Worm (Caenorhabditis elegans) whole organism, late embryonic: Measurements from ENCODE around the gene Y46G5A.20.

Experiments used
- C08G9.2 ChIP-seq: sonication (generic microtip); optimal IDR thresholded peaks from 2 replicates; lab custom pipeline; 2016; ENCODE audit warnings: mild to moderate bottlenecking, missing genetic modification characterization, moderate library complexity, missing compliant biosample characterization
- C38D4.7 ChIP-seq: fragments of 200-800 bp; sonication (Bioruptor generic); optimal IDR thresholded peaks from 2 replicates; lab custom pipeline; 2018; ENCODE audit warnings: mild to moderate bottlenecking, missing genetic modification characterization, moderate library complexity, missing compliant biosample characterization
- T23F11.4 ChIP-seq: fragments of 200-800 bp; sonication (Bioruptor generic); optimal IDR thresholded peaks from 2 replicates; lab custom pipeline; 2018; ENCODE audit warnings: mild to moderate bottlenecking, missing genetic modification characterization, missing compliant biosample characterization
- Y22D7AL.16 ChIP-seq: sonication (generic microtip); optimal IDR thresholded peaks from 2 replicates; lab custom pipeline; 2016; ENCODE audit warnings: missing genetic modification characterization, missing compliant biosample characterization
- ceh-18 ChIP-seq: sonication (generic microtip); optimal IDR thresholded peaks from 2 replicates; lab custom pipeline; 2016; ENCODE audit warnings: missing genetic modification characterization, missing compliant biosample characterization
- ceh-22 ChIP-seq: sonication (generic microtip); optimal IDR thresholded peaks from 2 replicates; lab custom pipeline; 2017; ENCODE audit warnings: missing biosample characterization, missing genetic modification characterization
- ceh-30 ChIP-seq: fragments of 150-350 bp; optimal IDR thresholded peaks from 2 replicates; lab custom pipeline; 2014; ENCODE audit warnings: missing biosample characterization, missing genetic modification characterization
- ceh-31 ChIP-seq: sonication (generic microtip); optimal IDR thresholded peaks from 2 replicates; lab custom pipeline; 2016; ENCODE audit warnings: missing genetic modification characterization, missing compliant biosample characterization
- ceh-34 ChIP-seq: sonication (generic microtip); optimal IDR thresholded peaks from 2 replicates; lab custom pipeline; 2016; ENCODE audit warnings: mild to moderate bottlenecking, missing genetic modification characterization, missing compliant biosample characterization
- ceh-48 ChIP-seq: sonication (generic microtip); optimal IDR thresholded peaks from 2 replicates; lab custom pipeline; 2016; ENCODE audit warnings: missing genetic modification characterization, inconsistent platforms, missing compliant biosample characterization
- ceh-6 ChIP-seq: fragments of 200-800 bp; sonication (Bioruptor generic); optimal IDR thresholded peaks from 2 replicates; lab custom pipeline; 2018; ENCODE audit warnings: mild to moderate bottlenecking, missing genetic modification characterization, missing compliant biosample characterization
- ceh-9 ChIP-seq: sonication (generic microtip); optimal IDR thresholded peaks from 2 replicates; lab custom pipeline; 2016; ENCODE audit warnings: mild to moderate bottlenecking, missing genetic modification characterization, inconsistent platforms, missing compliant biosample characterization
- che-1 ChIP-seq: sonication (generic microtip); optimal IDR thresholded peaks from 2 replicates; lab custom pipeline; 2016; ENCODE audit warnings: mild to moderate bottlenecking, missing genetic modification characterization, missing compliant biosample characterization
- dmd-4 ChIP-seq: sonication (generic microtip); optimal IDR thresholded peaks from 2 replicates; lab custom pipeline; 2016; ENCODE audit warnings: borderline replicate concordance, missing genetic modification characterization, missing compliant biosample characterization
- elt-2 ChIP-seq: sonication (generic microtip); optimal IDR thresholded peaks from 2 replicates; lab custom pipeline; 2016; ENCODE audit warnings: missing genetic modification reagents, missing genetic modification characterization, missing compliant biosample characterization
- ets-4 ChIP-seq: sonication (generic microtip); optimal IDR thresholded peaks from 2 replicates; lab custom pipeline; 2016; ENCODE audit warnings: missing genetic modification characterization, missing compliant biosample characterization
- eyg-1 ChIP-seq: sonication (generic microtip); optimal IDR thresholded peaks from 2 replicates; lab custom pipeline; 2016; ENCODE audit warnings: missing genotype, missing genetic modification characterization, missing compliant biosample characterization
- fkh-10 ChIP-seq: fragments of 150-350 bp; optimal IDR thresholded peaks from 2 replicates; lab custom pipeline; 2014; ENCODE audit warnings: missing biosample characterization, missing genetic modification reagents, missing genetic modification characterization
- fkh-6 ChIP-seq: sonication (generic microtip); optimal IDR thresholded peaks from 2 replicates; lab custom pipeline; 2016; ENCODE audit warnings: missing genetic modification characterization, missing compliant biosample characterization
- gmeb-2 ChIP-seq: sonication (generic microtip); optimal IDR thresholded peaks from 2 replicates; lab custom pipeline; 2016; ENCODE audit warnings: missing genetic modification characterization, inconsistent platforms, missing compliant biosample characterization
- hlh-13 ChIP-seq: fragments of 200-800 bp; sonication (Bioruptor generic); optimal IDR thresholded peaks from 2 replicates; lab custom pipeline; 2018; ENCODE audit warnings: mild to moderate bottlenecking, missing genetic modification characterization, missing compliant biosample characterization
- hlh-15 ChIP-seq: sonication (generic microtip); optimal IDR thresholded peaks from 2 replicates; lab custom pipeline; 2016; ENCODE audit warnings: missing genetic modification characterization, missing compliant biosample characterization
- hlh-6 ChIP-seq: sonication (generic microtip); optimal IDR thresholded peaks from 2 replicates; lab custom pipeline; 2016; ENCODE audit warnings: missing genotype, missing genetic modification characterization, missing compliant biosample characterization
- hlh-8 ChIP-seq: sonication (generic microtip); optimal IDR thresholded peaks from 2 replicates; lab custom pipeline; 2016; ENCODE audit warnings: missing genotype, missing genetic modification characterization, missing compliant biosample characterization
- madf-2 ChIP-seq: sonication (generic microtip); optimal IDR thresholded peaks from 2 replicates; lab custom pipeline; 2017; ENCODE audit warnings: missing genetic modification characterization, missing compliant biosample characterization
- nhr-11 ChIP-seq: fragments of 150-350 bp; optimal IDR thresholded peaks from 2 replicates; lab custom pipeline; 2014; ENCODE audit warnings: missing biosample characterization, missing genetic modification characterization
- nhr-232 ChIP-seq: sonication (generic microtip); optimal IDR thresholded peaks from 2 replicates; lab custom pipeline; 2016; ENCODE audit warnings: missing genetic modification characterization, missing compliant biosample characterization
- npax-4 ChIP-seq: sonication (generic microtip); optimal IDR thresholded peaks from 2 replicates; lab custom pipeline; 2016; ENCODE audit warnings: missing genetic modification characterization, missing compliant biosample characterization
- pha-2 ChIP-seq: sonication (generic microtip); optimal IDR thresholded peaks from 2 replicates; lab custom pipeline; 2017; ENCODE audit warnings: mild to moderate bottlenecking, missing genetic modification characterization, missing compliant biosample characterization
- pros-1 ChIP-seq: fragments of 150-350 bp; optimal IDR thresholded peaks from 2 replicates; lab custom pipeline; 2014; ENCODE audit warnings: missing biosample characterization, missing genetic modification reagents, missing genetic modification characterization
- sox-4 ChIP-seq: sonication (generic microtip); optimal IDR thresholded peaks from 2 replicates; lab custom pipeline; 2017; ENCODE audit warnings: mild to moderate bottlenecking, missing genetic modification characterization, inconsistent platforms, missing compliant biosample characterization
- syd-9 ChIP-seq: sonication (generic microtip); optimal IDR thresholded peaks from 2 replicates; lab custom pipeline; 2016; ENCODE audit warnings: mild to moderate bottlenecking, missing genetic modification characterization, moderate library complexity, missing compliant biosample characterization
- ttx-3 ChIP-seq: sonication (generic microtip); optimal IDR thresholded peaks from 2 replicates; lab custom pipeline; 2016; ENCODE audit warnings: missing genetic modification reagents, missing genetic modification characterization, missing compliant biosample characterization
- unc-3 ChIP-seq, 2 experiments: fragments of 200-800 bp in 1 of 2; sonication (Bioruptor generic) in 1 of 2; sonication (generic microtip) in 1 of 2; conservative IDR thresholded peaks in 1 of 2; optimal IDR thresholded peaks in 1 of 2; 2 replicates each; pipeline versions ENCODE4 v1.3.6 to Lab custom; 2016 to 2022; ENCODE audit warnings: missing compliant biosample characterization in 2 of 2, missing genetic modification characterization in 2 of 2, missing genetic modification reagents in 1 of 2
- zip-5 ChIP-seq: sonication (generic microtip); optimal IDR thresholded peaks from 2 replicates; lab custom pipeline; 2016; ENCODE audit warnings: missing genetic modification characterization, missing compliant biosample characterization

The Y46G5A.20 gene

ce11 chrII:12805765-12806384 lies 4.9 kb upstream of the Y46G5A.20 start (continued):
- TF ChIP-seq C08G9.2, result no peak
- no peak for TF ChIP-seq npax-4 (tag; lab: Kevin White, UChicago)
- no peak for TF ChIP-seq fkh-10
- no peak for TF ChIP-seq unc-3 (GFP tag; conservative IDR thresholded peaks at IDR 0.05; lab: Robert Waterston, UW)
- no peak for TF ChIP-seq unc-3 (tag; optimal IDR thresholded peaks at IDR 0.05; lab: Kevin White, UChicago)
- TF ChIP-seq che-1 (tag; lab: Kevin White, UChicago), result no peak
- TF ChIP-seq hlh-8 (tag; lab: Kevin White, UChicago), result no peak
- no peak for TF ChIP-seq ceh-6 (GFP tag; lab: Kevin White, UChicago)
- TF ChIP-seq hlh-6 (tag; lab: Kevin White, UChicago), result peak; percentile 60
- no peak for TF ChIP-seq hlh-13
- TF ChIP-seq ceh-31 (tag; lab: Kevin White, UChicago), result peak; percentile 39
- no peak for TF ChIP-seq ceh-18 (tag; lab: Kevin White, UChicago)
- TF ChIP-seq ceh-22 (tag; lab: Kevin White, UChicago), result no peak
- TF ChIP-seq, all 69 proteins: peak for 6

DNA sequence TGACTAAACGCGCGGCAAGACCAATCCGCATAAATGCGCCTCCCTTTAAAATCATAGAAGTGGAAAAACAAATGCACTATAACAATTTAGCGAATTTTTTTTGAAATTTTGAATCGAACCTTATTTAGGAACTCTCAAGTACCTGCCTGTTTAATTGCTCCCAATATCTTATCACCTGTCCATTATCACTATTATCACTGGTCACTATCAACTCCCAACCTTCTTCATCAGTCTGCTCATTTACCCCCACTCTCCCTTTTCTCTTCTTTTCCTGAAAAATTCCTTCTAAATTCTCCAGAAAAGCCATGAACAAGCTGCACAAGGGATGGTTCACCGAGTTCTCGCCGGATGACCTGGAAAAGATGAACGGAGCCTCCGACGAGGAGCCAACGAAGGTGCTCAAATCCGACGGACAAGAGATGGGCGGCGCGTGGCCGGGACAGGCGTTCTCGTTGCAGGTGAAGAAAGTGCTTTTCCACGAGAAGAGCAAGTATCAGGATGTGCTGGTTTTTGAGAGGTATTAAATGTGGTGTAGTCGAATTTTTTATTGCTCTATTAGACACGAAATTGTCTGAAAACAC lies 4.1 kb upstream of the Y46G5A.20 start, which contains the start of gene spds-1:
Gene spds-1, plus strand, starts transcription at position 298 of the 581 bp plus-strand sequence.
- TF ChIP-seq elt-2 (tag; lab: Kevin White, UChicago), result peak; percentile 76
- TF ChIP-seq fkh-6, result no peak

- TF ChIP-seq Y22D7AL.16 (no peak), hlh-6 (tag; lab: Kevin White, UChicago) (no peak), dmd-4 (no peak), syd-9 (tag; lab: Kevin White, UChicago) (no peak), zip-5 (tag; lab: Kevin White, UChicago) (no peak), madf-2 (tag; lab: Kevin White, UChicago) (no peak), npax-4 (tag; lab: Kevin White, UChicago) (no peak), nhr-11 (no peak), ceh-30 (tag; lab: Kevin White, UChicago) (no peak), pha-2 (tag; lab: Kevin White, UChicago) (no peak), hlh-15 (tag; lab: Kevin White, UChicago) (no peak)
Observed at ce11 chrII:12808746-12809145, 2.1 kb upstream of the Y46G5A.20 start.

DNA sequence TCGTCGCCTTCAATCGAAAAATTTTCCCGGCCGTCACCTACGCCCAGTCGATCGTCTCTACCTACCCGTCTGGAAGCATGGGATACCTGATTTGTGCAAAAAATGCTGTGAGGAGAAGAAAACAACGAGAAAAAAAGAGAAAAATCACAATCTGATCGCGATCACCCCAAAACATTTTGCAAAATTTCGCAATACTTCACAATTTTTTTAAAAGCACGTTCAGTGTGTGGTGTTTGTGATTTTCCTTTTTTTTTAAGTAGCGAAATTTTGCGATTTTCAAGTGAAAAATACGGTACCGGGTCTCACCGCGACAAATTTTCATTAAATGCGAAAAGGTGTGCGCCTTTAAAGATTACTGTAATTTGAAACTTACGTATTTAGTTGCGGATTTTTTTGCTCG lies 1.1 kb upstream of the Y46G5A.20 start:
- TF ChIP-seq ceh-9 (tag; lab: Kevin White, UChicago) (no peak), npax-4 (tag; lab: Kevin White, UChicago) (no peak), T23F11.4 (GFP tag; lab: Kevin White, UChicago) (no peak), ceh-34 (no peak), nhr-232 (tag; lab: Kevin White, UChicago) (no peak), pros-1 (tag; lab: Kevin White, UChicago) (no peak), ceh-48 (tag; lab: Kevin White, UChicago) (no peak), pha-2 (tag; lab: Kevin White, UChicago) (no peak), gmeb-2 (tag; lab: Kevin White, UChicago) (no peak), ceh-18 (tag; lab: Kevin White, UChicago) (no peak), ttx-3 (tag; lab: Kevin White, UChicago) (no peak), nhr-11 (no peak), elt-2 (tag; lab: Kevin White, UChicago) (no peak), ets-4 (tag; lab: Kevin White, UChicago) (no peak), C08G9.2 (no peak), eyg-1 (tag; lab: Kevin White, UChicago) (no peak), C38D4.7 (GFP tag; lab: Kevin White, UChicago) (no peak), sox-4 (tag; lab: Kevin White, UChicago) (no peak)
